Fruit fly (Drosophila melanogaster): ENCODE data around the gene fbp.
A peak's percentile ranks its signal among the peaks of the same experiment; 100 is the strongest.

The fbp gene

DNA sequence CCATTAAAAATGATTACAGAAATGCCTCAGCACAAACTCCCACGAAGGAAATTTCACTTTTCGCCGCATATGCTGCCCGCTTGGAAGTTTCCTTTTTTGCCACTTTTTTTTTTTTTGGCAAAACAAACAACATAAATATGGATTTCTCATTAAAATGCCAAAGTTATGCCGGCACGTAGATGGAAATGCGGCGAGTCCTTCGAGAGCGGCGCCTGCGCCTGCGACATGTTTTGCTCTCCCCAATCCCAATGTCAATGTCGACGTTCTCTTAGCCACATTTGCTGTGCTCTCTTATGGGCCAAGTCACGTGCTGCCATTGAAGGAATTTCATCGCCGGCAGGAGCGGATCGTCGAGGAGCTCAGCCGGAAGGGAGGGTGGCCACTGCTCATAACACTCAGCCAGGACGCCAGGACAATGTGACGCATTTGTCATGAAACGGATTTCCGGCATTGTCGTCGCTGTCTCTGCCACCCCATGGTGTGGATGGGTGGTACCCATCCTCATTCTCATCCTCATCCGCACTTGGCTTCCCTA, 45.6 kb upstream of the fbp start (continued):
- TF ChIP-seq CG1832 (GFP tag; optimal IDR thresholded peaks at IDR 0.05) (no peak), Drgx (GFP tag; IDR thresholded peaks at IDR 0.05) (no peak), CG17612 (GFP tag; IDR thresholded peaks at IDR 0.05) (no peak), CG3995 (GFP tag; optimal IDR thresholded peaks at IDR 0.05) (no peak), wor (GFP tag; IDR thresholded peaks at IDR 0.05) (no peak), kni (GFP tag; optimal IDR thresholded peaks at IDR 0.05) (no peak), D (optimal IDR thresholded peaks at IDR 0.05) (no peak), D (GFP tag; optimal IDR thresholded peaks at IDR 0.05) (no peak), sob (GFP tag; IDR thresholded peaks at IDR 0.05) (no peak), CG7839 (tag; optimal IDR thresholded peaks at IDR 0.05) (no peak), slp2 (GFP tag; optimal IDR thresholded peaks at IDR 0.05) (no peak), HmgD (GFP tag; optimal IDR thresholded peaks at IDR 0.05) (no peak), CG13894 (tag; optimal IDR thresholded peaks at IDR 0.05) (peak; percentile 18), luna (GFP tag; optimal IDR thresholded peaks at IDR 0.05) (no peak), CG10147 (GFP tag; optimal IDR thresholded peaks at IDR 0.05) (no peak), lov (optimal IDR thresholded peaks at IDR 0.05) (no peak), lov (GFP tag; IDR thresholded peaks at IDR 0.05) (no peak), CG3163 (GFP tag; optimal IDR thresholded peaks at IDR 0.05) (peak; percentile 76), CG6654 (GFP tag; optimal IDR thresholded peaks at IDR 0.05) (no peak), CG8359 (GFP tag; optimal IDR thresholded peaks at IDR 0.05; ENCODE audit: borderline replicate concordance) (no peak), sd (tag; optimal IDR thresholded peaks at IDR 0.05) (peak; percentile 62), tna (GFP tag; IDR thresholded peaks at IDR 0.05; ENCODE audit: partially characterized antibody) (no peak), Mad (GFP tag; optimal IDR thresholded peaks at IDR 0.05) (no peak), CG7556 (GFP tag; optimal IDR thresholded peaks at IDR 0.05) (no peak), sim (GFP tag; IDR thresholded peaks at IDR 0.05) (no peak)

DNA sequence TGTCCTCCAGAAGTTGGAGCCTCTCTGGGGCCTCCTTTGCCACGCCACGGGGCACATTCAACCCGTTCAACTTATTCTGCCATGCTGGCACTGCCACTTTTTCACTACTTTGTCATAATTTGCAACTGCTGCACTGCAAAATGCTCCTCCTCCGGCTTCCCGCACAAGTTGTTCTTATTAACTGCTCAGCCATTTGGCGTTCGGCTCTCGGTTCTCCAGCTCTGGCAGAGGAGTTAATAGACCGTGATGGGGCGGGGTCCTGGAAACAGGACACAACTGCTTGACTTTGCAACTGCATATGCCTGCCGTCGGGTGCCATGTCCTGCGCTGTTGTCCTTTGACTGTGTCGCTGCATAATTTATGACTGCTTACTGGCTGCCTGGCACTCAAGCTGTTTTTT, 41.1 kb upstream of the fbp start:
- TF ChIP-seq klu (GFP tag; IDR thresholded peaks at IDR 0.05) (no peak), Ets65A (GFP tag) (peak; percentile 91), Neu2 (GFP tag; optimal IDR thresholded peaks at IDR 0.05; ENCODE audit: borderline replicate concordance) (no peak), Fer3 (tag; optimal IDR thresholded peaks at IDR 0.05) (no peak)

DNA sequence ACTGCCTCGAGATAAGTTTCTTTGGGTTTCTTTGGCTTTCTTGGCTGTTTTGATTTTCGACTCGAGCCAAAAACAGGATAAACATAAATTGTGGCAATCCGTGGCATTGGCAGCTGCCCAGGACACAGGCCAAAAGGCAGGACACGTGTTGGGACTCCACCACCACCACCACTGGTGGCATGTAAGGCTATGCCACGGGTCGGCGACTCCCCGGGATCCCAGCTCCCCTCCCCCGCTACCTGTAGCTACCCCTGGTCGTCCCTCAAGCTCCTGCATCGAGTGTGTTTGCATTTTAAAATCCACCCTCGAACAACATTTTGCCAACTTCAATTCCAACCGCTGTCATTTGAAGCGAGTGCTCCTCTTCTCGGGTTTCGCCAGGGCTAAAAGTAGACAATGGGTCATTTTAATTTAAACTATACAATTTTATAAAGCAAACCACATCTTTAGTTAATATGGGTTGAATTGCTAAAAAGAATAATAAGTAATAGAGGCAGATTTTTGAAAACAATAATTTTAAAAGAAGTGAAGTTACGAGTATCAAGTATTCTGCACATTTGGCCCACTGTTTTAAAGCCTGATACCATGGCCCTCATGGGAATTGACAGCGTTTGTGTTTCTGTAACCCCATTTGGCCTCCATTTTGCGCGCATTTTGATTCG, 38.1 kb upstream of the fbp start:
- TF ChIP-seq CG17612 (GFP tag; IDR thresholded peaks at IDR 0.05) = no peak
- no peak for TF ChIP-seq yki (optimal IDR thresholded peaks at IDR 0.05)
- TF ChIP-seq CG11398 (GFP tag; optimal IDR thresholded peaks at IDR 0.05) = no peak
- no peak for TF ChIP-seq D19B (GFP tag; optimal IDR thresholded peaks at IDR 0.05)
- no peak for TF ChIP-seq cas (GFP tag; IDR thresholded peaks at IDR 0.05)
- TF ChIP-seq CG12236 (GFP tag; optimal IDR thresholded peaks at IDR 0.05) = no peak
- peak; percentile 7 for TF ChIP-seq CG7556 (GFP tag; optimal IDR thresholded peaks at IDR 0.05)
- TF ChIP-seq Meics (GFP tag; optimal IDR thresholded peaks at IDR 0.05) = no peak
- TF ChIP-seq Hey (tag; optimal IDR thresholded peaks at IDR 0.05) = peak; percentile 80
- peak; percentile 20 for TF ChIP-seq unpg (GFP tag; optimal IDR thresholded peaks at IDR 0.05)
- TF ChIP-seq nerfin-1 (tag; optimal IDR thresholded peaks at IDR 0.05) = peak; percentile 56
- TF ChIP-seq unc-4 (GFP tag; IDR thresholded peaks at IDR 0.05; ENCODE audit: partially characterized antibody) = no peak
- TF ChIP-seq CG15269 (tag; optimal IDR thresholded peaks at IDR 0.05) = peak; percentile 16
- TF ChIP-seq ftz-f1 (GFP tag; optimal IDR thresholded peaks at IDR 0.05) = no peak
- peak; percentile 42 for TF ChIP-seq CG18599 (GFP tag; optimal IDR thresholded peaks at IDR 0.05)
- no peak for TF ChIP-seq pzg (GFP tag; optimal IDR thresholded peaks at IDR 0.05)
- TF ChIP-seq seq (GFP tag; IDR thresholded peaks at IDR 0.05) = 0 out of 2 replicates have a peak, but pooled peaks have one; percentile 13
- no peak for TF ChIP-seq zf30C (GFP tag; optimal IDR thresholded peaks at IDR 0.05)
- peak; percentile 11 for TF ChIP-seq grau (tag; optimal IDR thresholded peaks at IDR 0.05)
- no peak for TF ChIP-seq CG9215 (GFP tag; IDR thresholded peaks at IDR 0.05)
- no peak for TF ChIP-seq scrt (GFP tag; optimal IDR thresholded peaks at IDR 0.05)
- peak; percentile 11 for TF ChIP-seq PHDP (tag; optimal IDR thresholded peaks at IDR 0.05)
